Worm (Caenorhabditis elegans) whole organism, early embryonic: ENCODE measurements around the gene clec-158.

ENCODE experiments used
- B0310.2 ChIP-seq: sonication (generic microtip); optimal IDR thresholded peaks from 2 replicates; lab custom pipeline; 2016; ENCODE audit warnings: mild to moderate bottlenecking, missing genetic modification characterization, missing compliant biosample characterization
- ama-1 ChIP-seq: fragments of 150-350 bp; optimal IDR thresholded peaks from 2 replicates; lab custom pipeline; 2014
- ceh-13 ChIP-seq: fragments of 200-800 bp; sonication (Bioruptor generic); optimal IDR thresholded peaks from 2 replicates; lab custom pipeline; 2018; ENCODE audit warnings: mild to moderate bottlenecking, missing genetic modification characterization, missing compliant biosample characterization
- ets-7 ChIP-seq: sonication (generic microtip); optimal IDR thresholded peaks from 2 replicates; lab custom pipeline; 2016; ENCODE audit warnings: missing genotype, missing genetic modification characterization, missing compliant biosample characterization
- flt-1 ChIP-seq: fragments of 200-800 bp; sonication (Bioruptor generic); IDR thresholded peaks from 2 replicates; pipeline ENCODE4 v1.3.6; 2022; ENCODE audit warnings: missing genetic modification characterization, missing compliant biosample characterization
- hnd-1 ChIP-seq: sonication (generic microtip); optimal IDR thresholded peaks from 2 replicates; lab custom pipeline; 2016; ENCODE audit warnings: missing genetic modification characterization, missing compliant biosample characterization
- pes-1 ChIP-seq: fragments of 200-800 bp; sonication (Bioruptor generic); IDR thresholded peaks from 2 replicates; pipeline ENCODE4 v1.3.6; 2022; ENCODE audit warnings: missing genetic modification reagents, missing genetic modification characterization, missing compliant biosample characterization
- sea-1 ChIP-seq: fragments of 200-800 bp; sonication (Bioruptor generic); conservative IDR thresholded peaks from 2 replicates; pipeline ENCODE4 v1.3.6; 2022; ENCODE audit warnings: missing genetic modification characterization, missing compliant biosample characterization
- tra-4 ChIP-seq: sonication (generic microtip); optimal IDR thresholded peaks from 2 replicates; lab custom pipeline; 2017; ENCODE audit warnings: missing genetic modification characterization, missing compliant biosample characterization

DNA sequence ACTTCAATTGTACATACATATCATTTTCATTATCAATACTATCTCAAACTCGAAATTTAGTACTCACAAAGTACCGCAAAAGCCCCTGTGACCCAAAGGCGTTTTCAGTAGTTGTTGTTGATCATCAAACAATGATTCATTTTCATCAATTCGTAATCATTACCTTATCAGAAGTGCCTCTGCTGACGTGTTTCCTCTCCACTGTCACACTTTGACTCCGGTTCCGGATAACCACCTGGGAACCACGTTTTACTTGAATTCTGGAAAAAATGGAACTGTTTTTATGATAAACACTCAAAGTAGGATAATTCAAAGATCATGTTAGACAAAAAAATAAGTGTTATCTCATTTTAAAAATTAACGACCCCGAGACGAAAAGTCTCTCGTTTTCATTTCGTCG lies 41.3 kb downstream of the clec-158 start:
- TF ChIP-seq ama-1, result no peak
- TF ChIP-seq ceh-13 (GFP tag; lab: Kevin White, UChicago), result no peak
- no peak for TF ChIP-seq ets-7 (tag; lab: Kevin White, UChicago)
- TF ChIP-seq B0310.2 (tag; lab: Kevin White, UChicago), result no peak
- TF ChIP-seq tra-4 (tag; lab: Kevin White, UChicago), result no peak
- TF ChIP-seq pes-1 (GFP tag; lab: Robert Waterston, UW), result no peak
- TF ChIP-seq flt-1 (GFP tag; lab: Robert Waterston, UW), result no peak
- no peak for TF ChIP-seq sea-1 (GFP tag; lab: Robert Waterston, UW)
- no peak for TF ChIP-seq hnd-1
